Worm (Caenorhabditis elegans) whole organism, young adult: ENCODE measurements around the gene dct-7.

Experiments used
- F23B12.7 ChIP-seq: sonication (generic microtip); optimal IDR thresholded peaks from 2 replicates; lab custom pipeline; 2017; ENCODE audit warnings: missing genetic modification characterization, mild to moderate bottlenecking, missing compliant biosample characterization, antibody characterized with exemption, moderate library complexity; ENCODE audit not compliant: insufficient read depth
- F49E8.2 ChIP-seq: sonication (generic microtip); optimal IDR thresholded peaks from 3 replicates; lab custom pipeline; 2017; ENCODE audit warnings: missing genetic modification characterization, mild to moderate bottlenecking, missing compliant biosample characterization, antibody characterized with exemption, moderate library complexity; ENCODE audit not compliant: insufficient read depth
- Y53F4B.3 ChIP-seq: fragments of 200-800 bp; sonication (Bioruptor generic); IDR thresholded peaks from 2 replicates; pipeline ENCODE4 v1.3.6; 2022; ENCODE audit warnings: missing genetic modification reagents, missing genetic modification characterization, missing compliant biosample characterization
- akir-1 ChIP-seq: fragments of 200-800 bp; sonication (Bioruptor generic); optimal IDR thresholded peaks from 2 replicates; lab custom pipeline; 2018; ENCODE audit warnings: mild to moderate bottlenecking, missing genetic modification characterization, moderate library complexity, missing compliant biosample characterization
- ama-1 ChIP-seq, 3 experiments: fragments of 150-350 bp in 1 of 3; sonication (generic microtip) in 2 of 3; optimal IDR thresholded peaks; 2 replicates each; lab custom pipeline; 2014 to 2018; ENCODE audit warnings: missing biosample characterization in 2 of 3, missing genetic modification characterization in 2 of 3, missing genetic modification reagents in 2 of 3
- bed-2 ChIP-seq: fragments of 200-800 bp; sonication (Bioruptor generic); IDR thresholded peaks from 2 replicates; pipeline ENCODE4 v1.3.6; 2022; ENCODE audit warnings: missing genetic modification reagents, missing genetic modification characterization, missing compliant biosample characterization
- ccch-3 ChIP-seq: fragments of 200-800 bp; sonication (Bioruptor generic); optimal IDR thresholded peaks from 2 replicates; lab custom pipeline; 2018; ENCODE audit warnings: mild to moderate bottlenecking, missing genetic modification characterization, missing compliant biosample characterization
- ceh-27 ChIP-seq: fragments of 200-800 bp; sonication (Bioruptor generic); optimal IDR thresholded peaks from 2 replicates; lab custom pipeline; 2018; ENCODE audit warnings: mild to moderate bottlenecking, missing genetic modification characterization, moderate library complexity, missing compliant biosample characterization
- dox-1 ChIP-seq: fragments of 200-800 bp; sonication (Bioruptor generic); IDR thresholded peaks from 2 replicates; pipeline ENCODE4 v1.3.6; 2022; ENCODE audit warnings: missing genetic modification reagents, missing genetic modification characterization, missing compliant biosample characterization
- dpff-1 ChIP-seq: sonication (generic microtip); optimal IDR thresholded peaks from 2 replicates; lab custom pipeline; 2017; ENCODE audit warnings: mild to moderate bottlenecking, missing genetic modification characterization, missing compliant biosample characterization
- dpl-1 ChIP-seq: fragments of 150-350 bp; optimal IDR thresholded peaks from 2 replicates; lab custom pipeline; 2014; ENCODE audit warnings: missing biosample characterization, missing genetic modification reagents, missing genetic modification characterization
- efl-1 ChIP-seq: fragments of 150-350 bp; optimal IDR thresholded peaks from 2 replicates; lab custom pipeline; 2014; ENCODE audit warnings: missing biosample characterization, missing genetic modification reagents, missing genetic modification characterization
- egrh-3 ChIP-seq: fragments of 200-800 bp; sonication (Bioruptor generic); IDR thresholded peaks from 2 replicates; pipeline ENCODE4 v1.3.6; 2022; ENCODE audit warnings: missing genetic modification reagents, missing genetic modification characterization, missing compliant biosample characterization
- ets-4 ChIP-seq: fragments of 200-800 bp; sonication (Bioruptor generic); optimal IDR thresholded peaks from 2 replicates; lab custom pipeline; 2018; ENCODE audit warnings: mild to moderate bottlenecking, missing genetic modification characterization, missing compliant biosample characterization
- gei-17 ChIP-seq: fragments of 200-800 bp; sonication (Bioruptor generic); optimal IDR thresholded peaks from 2 replicates; lab custom pipeline; 2018; ENCODE audit warnings: mild to moderate bottlenecking, missing genetic modification characterization, missing compliant biosample characterization
- him-1 ChIP-seq: sonication (generic microtip); optimal IDR thresholded peaks from 2 replicates; lab custom pipeline; 2016; ENCODE audit warnings: missing genotype, missing genetic modification reagents, missing genetic modification characterization, missing compliant biosample characterization
- hrde-1 ChIP-seq: sonication (generic microtip); optimal IDR thresholded peaks from 2 replicates; lab custom pipeline; 2016; ENCODE audit warnings: missing genetic modification characterization, mild to moderate bottlenecking, missing compliant biosample characterization, moderate library complexity, missing genotype, missing genetic modification reagents, borderline replicate concordance
- lag-1 ChIP-seq: fragments of 200-800 bp; sonication (Bioruptor generic); IDR thresholded peaks from 2 replicates; pipeline ENCODE4 v1.3.6; 2022; ENCODE audit warnings: missing genetic modification reagents, missing genetic modification characterization, missing compliant biosample characterization
- let-526 ChIP-seq: fragments of 200-800 bp; sonication (Bioruptor generic); IDR thresholded peaks from 2 replicates; pipeline ENCODE4 v1.3.6; 2022; ENCODE audit warnings: missing genetic modification reagents, missing genetic modification characterization, missing compliant biosample characterization
- lin-40 ChIP-seq: sonication (generic microtip); optimal IDR thresholded peaks from 2 replicates; lab custom pipeline; 2016; ENCODE audit warnings: missing genetic modification characterization, mild to moderate bottlenecking, missing compliant biosample characterization, missing genotype, missing genetic modification reagents
- lir-1 ChIP-seq: fragments of 200-800 bp; sonication (Bioruptor generic); conservative IDR thresholded peaks from 2 replicates; pipeline ENCODE4 v1.3.6; 2022; ENCODE audit warnings: missing genetic modification reagents, missing genetic modification characterization, missing compliant biosample characterization
- lsl-1 ChIP-seq: fragments of 200-800 bp; sonication (Bioruptor generic); optimal IDR thresholded peaks from 2 replicates; lab custom pipeline; 2018; ENCODE audit warnings: mild to moderate bottlenecking, missing genetic modification characterization, moderate library complexity, missing compliant biosample characterization
- nfya-2 ChIP-seq: fragments of 200-800 bp; sonication (Bioruptor generic); IDR thresholded peaks from 2 replicates; pipeline ENCODE4 v1.3.6; 2022; ENCODE audit warnings: missing genetic modification reagents, missing genetic modification characterization, missing compliant biosample characterization
- nhr-120 ChIP-seq: fragments of 200-800 bp; sonication (Bioruptor generic); IDR thresholded peaks from 2 replicates; pipeline ENCODE4 v1.3.6; 2022; ENCODE audit warnings: missing genetic modification characterization, missing compliant biosample characterization
- nhr-27 ChIP-seq: fragments of 200-800 bp; sonication (Bioruptor generic); optimal IDR thresholded peaks from 2 replicates; lab custom pipeline; 2018; ENCODE audit warnings: mild to moderate bottlenecking, missing genetic modification characterization, moderate library complexity, missing compliant biosample characterization
- nhr-90 ChIP-seq: sonication (generic microtip); optimal IDR thresholded peaks from 2 replicates; lab custom pipeline; 2016; ENCODE audit warnings: missing genotype, mild to moderate bottlenecking, missing genetic modification characterization, missing compliant biosample characterization
- rec-8 ChIP-seq, 2 experiments: sonication (generic microtip); optimal IDR thresholded peaks; 2 replicates each; lab custom pipeline; 2016; ENCODE audit warnings: mild to moderate bottlenecking in 2 of 2, missing genetic modification characterization in 2 of 2, missing genetic modification reagents in 2 of 2, missing genotype in 2 of 2, missing biosample characterization in 1 of 2, missing compliant biosample characterization in 1 of 2, moderate library complexity in 1 of 2
- snpc-3.4 ChIP-seq: sonication (generic microtip); optimal IDR thresholded peaks from 2 replicates; lab custom pipeline; 2017; ENCODE audit warnings: missing genetic modification characterization, mild to moderate bottlenecking, missing compliant biosample characterization, antibody characterized with exemption, moderate library complexity, missing genotype, missing genetic modification reagents
- sptf-2 ChIP-seq: fragments of 200-800 bp; sonication (Bioruptor generic); optimal IDR thresholded peaks from 2 replicates; lab custom pipeline; 2018; ENCODE audit warnings: mild to moderate bottlenecking, missing genetic modification characterization, missing compliant biosample characterization
- zfh-2 ChIP-seq: fragments of 200-800 bp; sonication (Bioruptor generic); conservative IDR thresholded peaks from 2 replicates; pipeline ENCODE4 v1.3.6; 2022; ENCODE audit warnings: missing genetic modification reagents, missing genetic modification characterization, missing compliant biosample characterization
- ztf-18 ChIP-seq: sonication (generic microtip); optimal IDR thresholded peaks from 2 replicates; lab custom pipeline; 2016; ENCODE audit warnings: missing genotype, mild to moderate bottlenecking, missing genetic modification characterization, missing compliant biosample characterization

dct-7 gene

ce11 chrIV:4246493-4246892 is 43.9 kb downstream of the dct-7 start, which contains the start of gene ttr-20:
Gene ttr-20, plus strand, starts transcription at chrIV:4246793.
- TF ChIP-seq lsl-1 (GFP tag; lab: Kevin White, UChicago) (no peak), nhr-90 (tag; lab: Kevin White, UChicago) (no peak), let-526 (no peak), nhr-27 (tag; lab: Kevin White, UChicago) (no peak), ama-1 (optimal IDR thresholded peaks at IDR 0.05; lab: Kevin White, UChicago) (no peak), ama-1 (GFP tag; optimal IDR thresholded peaks at IDR 0.05; lab: Kevin White, UChicago) (no peak), dpl-1 (GFP tag; lab: Kevin White, UChicago) (no peak), efl-1 (GFP tag; lab: Kevin White, UChicago) (no peak), dox-1 (GFP tag; lab: Robert Waterston, UW) (no peak), nfya-2 (GFP tag; lab: Robert Waterston, UW) (no peak), ztf-18 (tag; lab: Kevin White, UChicago) (no peak), ceh-27 (GFP tag; lab: Kevin White, UChicago) (no peak), dpff-1 (tag; lab: Kevin White, UChicago) (no peak), lin-40 (no peak), zfh-2 (GFP tag; lab: Robert Waterston, UW) (no peak), F49E8.2 (tag; lab: Kevin White, UChicago) (no peak), rec-8 (tag; optimal IDR thresholded peaks at IDR 0.05; lab: Kevin White, UChicago) (no peak), nhr-120 (GFP tag; lab: Robert Waterston, UW) (no peak), ccch-3 (GFP tag; lab: Kevin White, UChicago) (no peak), him-1 (tag; lab: Kevin White, UChicago) (no peak)

ce11 chrIV:4244510-4244909 is 45.9 kb downstream of the dct-7 start, which contains the start of gene col-34:
Gene col-34, minus strand, starts transcription at chrIV:4244610.
- TF ChIP-seq F23B12.7 (tag; lab: Kevin White, UChicago) (no peak), snpc-3.4 (tag; lab: Kevin White, UChicago) (no peak)

ce11 chrIV:4243830-4244406 is 46.5 kb downstream of the dct-7 start:
- TF ChIP-seq hrde-1 (tag; lab: Kevin White, UChicago): no peak
- TF ChIP-seq akir-1 (GFP tag; lab: Kevin White, UChicago): no peak
- TF ChIP-seq Y53F4B.3: no peak
- no peak for TF ChIP-seq lag-1
- no peak for TF ChIP-seq ets-4 (GFP tag; lab: Kevin White, UChicago)
- TF ChIP-seq zfh-2 (GFP tag; lab: Robert Waterston, UW): peak; percentile 91
- peak; percentile 94 for TF ChIP-seq egrh-3 (GFP tag; lab: Robert Waterston, UW)
- no peak for TF ChIP-seq gei-17 (GFP tag; lab: Kevin White, UChicago)
- peak; percentile 5 for TF ChIP-seq sptf-2 (GFP tag; lab: Kevin White, UChicago)
- 0 out of 2 replicates have a peak, but pooled peaks have one; percentile 29 for TF ChIP-seq dox-1 (GFP tag; lab: Robert Waterston, UW)
- TF ChIP-seq lir-1 (GFP tag; lab: Robert Waterston, UW): no peak
- no peak for TF ChIP-seq bed-2
- TF ChIP-seq let-526: 0 out of 2 replicates have a peak, but pooled peaks have one; percentile 18
